Fruit fly (Drosophila melanogaster) S2 (cell line): ENCODE results near the gene schuy.

ENCODE experiments used
- CG8478 ChIP-seq: fragments of >200 bp; optimal IDR thresholded peaks from 2 replicates; lab custom pipeline; 2018
- CTCF ChIP-seq, 2 experiments: fragments of >200 bp; optimal IDR thresholded peaks; 2 replicates each; lab custom pipeline; 2018

- TF ChIP-seq CG8478 (lab: Kevin White, UChicago) (no peak), CTCF (optimal IDR thresholded peaks at IDR 0.05; lab: Kevin White, UChicago) (no peak)
Measured at dm6 chr3L:19952690-19953089, 33.2 kb upstream of the schuy start, which contains the start of gene CG33710.
